Worm (Caenorhabditis elegans) whole organism, L4 larva: Measurements from ENCODE around the gene ZK1290.1.

Experiments used
- ceh-28 ChIP-seq: fragments of 150-350 bp; optimal IDR thresholded peaks from 2 replicates; lab custom pipeline; 2014; ENCODE audit warnings: missing biosample characterization, missing genetic modification reagents, missing genetic modification characterization
- daf-12 ChIP-seq: fragments of 150-350 bp; optimal IDR thresholded peaks from 2 replicates; lab custom pipeline; 2014; ENCODE audit warnings: missing biosample characterization, missing genetic modification reagents, missing genetic modification characterization
- daf-16 ChIP-seq, 3 experiments: sonication (generic microtip); optimal IDR thresholded peaks; 2 replicates each; lab custom pipeline; 2016 to 2017; ENCODE audit warnings: missing genetic modification characterization in 3 of 3, missing genetic modification reagents in 3 of 3, mild to moderate bottlenecking in 2 of 3, missing compliant biosample characterization in 2 of 3, missing biosample characterization in 1 of 3, moderate library complexity in 1 of 3
- daf-8 ChIP-seq: fragments of 200-800 bp; sonication (Bioruptor generic); IDR thresholded peaks from 2 replicates; pipeline ENCODE4 v1.3.6; 2022; ENCODE audit warnings: missing genetic modification characterization, missing compliant biosample characterization
- dmd-8 ChIP-seq: fragments of 200-800 bp; sonication (Bioruptor generic); IDR thresholded peaks from 2 replicates; pipeline ENCODE4 v1.3.6; 2022; ENCODE audit warnings: missing genetic modification characterization, missing compliant biosample characterization
- dpl-1 ChIP-seq: fragments of 150-350 bp; optimal IDR thresholded peaks from 2 replicates; lab custom pipeline; 2014; ENCODE audit warnings: missing biosample characterization, missing genetic modification reagents, missing genetic modification characterization
- egl-43 ChIP-seq: fragments of 200-800 bp; sonication (Bioruptor generic); IDR thresholded peaks from 2 replicates; pipeline ENCODE4 v1.3.6; 2022; ENCODE audit warnings: missing genetic modification reagents, missing genetic modification characterization, missing compliant biosample characterization
- lsy-2 ChIP-seq, 2 experiments: fragments of 150-350 bp in 1 of 2; sonication (generic microtip) in 1 of 2; optimal IDR thresholded peaks; 2 replicates each; lab custom pipeline; 2014 to 2017; ENCODE audit warnings: missing biosample characterization in 2 of 2, missing genetic modification characterization in 2 of 2
- mdl-1 ChIP-seq, 2 experiments: fragments of 150-350 bp in 1 of 2; sonication (generic microtip) in 1 of 2; optimal IDR thresholded peaks; 2 replicates each; lab custom pipeline; 2014 to 2017; ENCODE audit warnings: missing biosample characterization in 2 of 2, missing genetic modification characterization in 2 of 2
- unc-62 ChIP-seq, 3 experiments: fragments of 150-350 bp in 1 of 3; sonication (generic microtip); optimal IDR thresholded peaks in 2 of 3; peaks in 1 of 3; 1 replicate in 1 of 3; 2 replicates in 2 of 3; lab custom pipeline; 2014 to 2017; ENCODE audit warnings: missing biosample characterization in 3 of 3, missing genetic modification characterization in 3 of 3, missing genetic modification reagents in 3 of 3, missing genotype in 1 of 3

- TF ChIP-seq dpl-1 (no peak), unc-62 (GFP tag; optimal IDR thresholded peaks at IDR 0.05 in 1 of 2; lab: Kevin White, UChicago) (no peak), unc-62 (tag; optimal IDR thresholded peaks at IDR 0.05; lab: Kevin White, UChicago) (no peak), lsy-2 (tag; optimal IDR thresholded peaks at IDR 0.05; lab: Kevin White, UChicago) (no peak), mdl-1 (tag; optimal IDR thresholded peaks at IDR 0.05; lab: Kevin White, UChicago) (no peak), egl-43 (GFP tag; lab: Robert Waterston, UW) (no peak), ceh-28 (no peak), dmd-8 (GFP tag; lab: Robert Waterston, UW) (no peak), daf-16 (GFP tag; optimal IDR thresholded peaks at IDR 0.05; lab: Kevin White, UChicago) (no peak), daf-16 (tag; optimal IDR thresholded peaks at IDR 0.05; lab: Kevin White, UChicago) (no peak), daf-12 (tag; lab: Kevin White, UChicago) (no peak), daf-8 (GFP tag; lab: Robert Waterston, UW) (no peak)
These were observed 6.1 kb upstream of the ZK1290.1 start, which contains the start of gene ZK1290.14 for ce11 chrII:7555454-7555853.
